Worm (Caenorhabditis elegans) whole organism, L4 larva: ENCODE data around the gene C27B7.5.

ENCODE experiments used
- D1046.2 ChIP-seq: fragments of 200-800 bp; sonication (Bioruptor generic); IDR thresholded peaks from 2 replicates; pipeline ENCODE4 v1.3.6; 2022; ENCODE audit warnings: missing genetic modification characterization, missing compliant biosample characterization
- T20F7.1 ChIP-seq: fragments of 200-800 bp; sonication (Bioruptor generic); optimal IDR thresholded peaks from 2 replicates; lab custom pipeline; 2018; ENCODE audit warnings: mild to moderate bottlenecking, missing genetic modification characterization, missing compliant biosample characterization
- T26A8.4 ChIP-seq: fragments of 200-800 bp; sonication (Bioruptor generic); IDR thresholded peaks from 2 replicates; pipeline ENCODE4 v1.3.6; 2022; ENCODE audit warnings: missing genetic modification characterization, missing compliant biosample characterization
- Y105C5A.15 ChIP-seq: fragments of 200-800 bp; sonication (Bioruptor generic); IDR thresholded peaks from 2 replicates; pipeline ENCODE4 v1.3.6; 2022; ENCODE audit warnings: missing genetic modification characterization, missing compliant biosample characterization
- ZK337.2 ChIP-seq: fragments of 200-800 bp; sonication (Bioruptor generic); IDR thresholded peaks from 2 replicates; pipeline ENCODE4 v1.3.6; 2022; ENCODE audit warnings: missing genetic modification reagents, missing genetic modification characterization, missing compliant biosample characterization
- ZK546.5 ChIP-seq, 2 experiments: sonication (generic microtip); optimal IDR thresholded peaks; 2 replicates each; lab custom pipeline; 2017; ENCODE audit warnings: missing biosample characterization in 2 of 2, missing genetic modification characterization in 2 of 2
- aha-1 ChIP-seq: fragments of 150-350 bp; peaks from one replicate; lab custom pipeline; 2014; ENCODE audit warnings: missing biosample characterization, missing genetic modification characterization
- arid-1 ChIP-seq: fragments of 200-800 bp; sonication (Bioruptor generic); conservative IDR thresholded peaks from 2 replicates; pipeline ENCODE4 v1.3.6; 2022; ENCODE audit warnings: missing genetic modification reagents, missing genetic modification characterization, missing compliant biosample characterization
- ceh-20 ChIP-seq: fragments of 200-800 bp; sonication (Bioruptor generic); IDR thresholded peaks from 2 replicates; pipeline ENCODE4 v1.3.6; 2022; ENCODE audit warnings: missing genetic modification reagents, missing genetic modification characterization, missing compliant biosample characterization
- ces-1 ChIP-seq: fragments of 150-350 bp; sonication (generic microtip); optimal IDR thresholded peaks from 4 replicates; lab custom pipeline; 2014; ENCODE audit warnings: missing biosample characterization, missing genetic modification reagents, missing genetic modification characterization
- cey-2 ChIP-seq: sonication (generic microtip); optimal IDR thresholded peaks from 3 replicates; lab custom pipeline; 2017; ENCODE audit warnings: missing genetic modification characterization, mild to moderate bottlenecking, missing compliant biosample characterization, antibody characterized with exemption, borderline replicate concordance; ENCODE audit not compliant: insufficient read depth
- ctbp-1 ChIP-seq: fragments of 200-800 bp; sonication (Bioruptor generic); IDR thresholded peaks from 2 replicates; pipeline ENCODE4 v1.3.6; 2022; ENCODE audit warnings: missing genetic modification reagents, missing genetic modification characterization, missing compliant biosample characterization
- dmd-6 ChIP-seq: fragments of 200-800 bp; sonication (Bioruptor generic); IDR thresholded peaks from 2 replicates; pipeline ENCODE4 v1.3.6; 2022; ENCODE audit warnings: missing genetic modification reagents, missing genetic modification characterization, missing compliant biosample characterization
- dpl-1 ChIP-seq: fragments of 150-350 bp; optimal IDR thresholded peaks from 2 replicates; lab custom pipeline; 2014; ENCODE audit warnings: missing biosample characterization, missing genetic modification reagents, missing genetic modification characterization
- dve-1 ChIP-seq: sonication (generic microtip); optimal IDR thresholded peaks from 2 replicates; lab custom pipeline; 2017; ENCODE audit warnings: antibody characterized with exemption, mild to moderate bottlenecking, missing genetic modification characterization, missing compliant biosample characterization; ENCODE audit not compliant: insufficient read depth
- egl-43 ChIP-seq: fragments of 200-800 bp; sonication (Bioruptor generic); IDR thresholded peaks from 2 replicates; pipeline ENCODE4 v1.3.6; 2022; ENCODE audit warnings: missing genetic modification reagents, missing genetic modification characterization, missing compliant biosample characterization
- hlh-11 ChIP-seq: fragments of 200-800 bp; sonication (Bioruptor generic); optimal IDR thresholded peaks from 2 replicates; lab custom pipeline; 2018; ENCODE audit warnings: mild to moderate bottlenecking, missing genetic modification characterization, missing compliant biosample characterization
- hlh-30 ChIP-seq: sonication (generic microtip); optimal IDR thresholded peaks from 2 replicates; lab custom pipeline; 2017; ENCODE audit warnings: antibody characterized with exemption, mild to moderate bottlenecking, missing genetic modification characterization, missing compliant biosample characterization; ENCODE audit not compliant: insufficient read depth
- hmg-1.1 ChIP-seq: fragments of 200-800 bp; sonication (Bioruptor generic); IDR thresholded peaks from 2 replicates; pipeline ENCODE4 v1.3.6; 2022; ENCODE audit warnings: missing genetic modification reagents, missing genetic modification characterization, missing compliant biosample characterization
- jun-1 ChIP-seq: fragments of 150-350 bp; optimal IDR thresholded peaks from 2 replicates; lab custom pipeline; 2014; ENCODE audit warnings: missing biosample characterization, missing genetic modification reagents, missing genetic modification characterization
- lin-13 ChIP-seq: fragments of 150-350 bp; optimal IDR thresholded peaks from 2 replicates; lab custom pipeline; 2014; ENCODE audit warnings: missing biosample characterization, missing genetic modification reagents, missing genetic modification characterization
- lin-15B ChIP-seq: fragments of 150-350 bp; sonication (generic microtip); optimal IDR thresholded peaks from 3 replicates; lab custom pipeline; 2014; ENCODE audit warnings: missing biosample characterization, missing genetic modification characterization
- lin-29 ChIP-seq: fragments of 200-800 bp; sonication (Bioruptor generic); IDR thresholded peaks from 2 replicates; pipeline ENCODE4 v1.3.6; 2022; ENCODE audit warnings: missing genetic modification reagents, missing genetic modification characterization, missing compliant biosample characterization
- lsy-2 ChIP-seq, 2 experiments: fragments of 150-350 bp in 1 of 2; sonication (generic microtip) in 1 of 2; optimal IDR thresholded peaks; 2 replicates each; lab custom pipeline; 2014 to 2017; ENCODE audit warnings: missing biosample characterization in 2 of 2, missing genetic modification characterization in 2 of 2
- madf-9 ChIP-seq: fragments of 200-800 bp; sonication (Bioruptor generic); conservative IDR thresholded peaks from 2 replicates; pipeline ENCODE4 v1.3.6; 2022; ENCODE audit warnings: missing genetic modification reagents, missing genetic modification characterization, missing compliant biosample characterization
- mdl-1 ChIP-seq, 2 experiments: fragments of 150-350 bp in 1 of 2; sonication (generic microtip) in 1 of 2; optimal IDR thresholded peaks; 2 replicates each; lab custom pipeline; 2014 to 2017; ENCODE audit warnings: missing biosample characterization in 2 of 2, missing genetic modification characterization in 2 of 2
- mep-1 ChIP-seq: fragments of 150-350 bp; sonication (generic microtip); optimal IDR thresholded peaks from 3 replicates; lab custom pipeline; 2014; ENCODE audit warnings: missing biosample characterization, missing genetic modification characterization
- mxl-2 ChIP-seq: fragments of 200-800 bp; sonication (Bioruptor generic); conservative IDR thresholded peaks from 2 replicates; pipeline ENCODE4 v1.3.6; 2022; ENCODE audit warnings: missing genetic modification reagents, missing genetic modification characterization, missing compliant biosample characterization
- mxl-3 ChIP-seq: fragments of 200-800 bp; sonication (Bioruptor generic); optimal IDR thresholded peaks from 2 replicates; lab custom pipeline; 2018; ENCODE audit warnings: mild to moderate bottlenecking, missing genetic modification characterization, missing compliant biosample characterization
- nhr-10 ChIP-seq: fragments of 150-350 bp; optimal IDR thresholded peaks from 2 replicates; lab custom pipeline; 2014; ENCODE audit warnings: missing biosample characterization, missing genetic modification characterization
- nhr-102 ChIP-seq: sonication (generic microtip); optimal IDR thresholded peaks from 2 replicates; lab custom pipeline; 2016; ENCODE audit warnings: mild to moderate bottlenecking, missing genetic modification characterization, moderate library complexity, missing compliant biosample characterization
- nhr-11 ChIP-seq: fragments of 150-350 bp; optimal IDR thresholded peaks from 2 replicates; lab custom pipeline; 2014; ENCODE audit warnings: missing biosample characterization, missing genetic modification characterization
- nhr-25 ChIP-seq: sonication (generic microtip); optimal IDR thresholded peaks from 2 replicates; lab custom pipeline; 2017; ENCODE audit warnings: missing genetic modification characterization, mild to moderate bottlenecking, missing compliant biosample characterization, antibody characterized with exemption, moderate library complexity, borderline replicate concordance; ENCODE audit not compliant: insufficient read depth
- nhr-48 ChIP-seq: sonication (generic microtip); optimal IDR thresholded peaks from 2 replicates; lab custom pipeline; 2016; ENCODE audit warnings: mild to moderate bottlenecking, missing genetic modification characterization, missing compliant biosample characterization
- nhr-76 ChIP-seq: fragments of 150-350 bp; optimal IDR thresholded peaks from 2 replicates; lab custom pipeline; 2014; ENCODE audit warnings: missing biosample characterization, missing genetic modification characterization
- nhr-77 ChIP-seq: fragments of 150-350 bp; optimal IDR thresholded peaks from 2 replicates; lab custom pipeline; 2014; ENCODE audit warnings: missing biosample characterization, missing genetic modification characterization
- pqm-1 ChIP-seq: sonication (generic microtip); optimal IDR thresholded peaks from 2 replicates; lab custom pipeline; 2017; ENCODE audit warnings: missing biosample characterization, missing genetic modification characterization
- saeg-2 ChIP-seq: fragments of 200-800 bp; sonication (Bioruptor generic); IDR thresholded peaks from 2 replicates; pipeline ENCODE4 v1.3.6; 2022; ENCODE audit warnings: missing genetic modification reagents, missing genetic modification characterization, missing compliant biosample characterization
- unc-130 ChIP-seq: sonication (generic microtip); optimal IDR thresholded peaks from 2 replicates; lab custom pipeline; 2016; ENCODE audit warnings: missing genetic modification reagents, missing genetic modification characterization, missing compliant biosample characterization
- unc-62 ChIP-seq, 3 experiments: fragments of 150-350 bp in 1 of 3; sonication (generic microtip); optimal IDR thresholded peaks in 2 of 3; peaks in 1 of 3; 1 replicate in 1 of 3; 2 replicates in 2 of 3; lab custom pipeline; 2014 to 2017; ENCODE audit warnings: missing biosample characterization in 3 of 3, missing genetic modification characterization in 3 of 3, missing genetic modification reagents in 3 of 3, missing genotype in 1 of 3

Gene C27B7.5

ce11 chrIV:8943430-8943829 lies 42.0 kb downstream of the C27B7.5 start:
- TF ChIP-seq ces-1 (GFP tag; lab: Kevin White, UChicago), result peak; percentile 74
- TF ChIP-seq nhr-11, result no peak

ce11 chrIV:8947146-8947545 lies 45.7 kb downstream of the C27B7.5 start:
- TF ChIP-seq lin-15B (tag; lab: Kevin White, UChicago) (no peak), nhr-10 (tag; lab: Kevin White, UChicago) (no peak), mdl-1 (tag; optimal IDR thresholded peaks at IDR 0.05; lab: Kevin White, UChicago) (peak in 1 of 2 experiments; percentile 72), ceh-20 (GFP tag; lab: Robert Waterston, UW) (0 out of 2 replicates have a peak, but pooled peaks have one; percentile 11), mep-1 (tag; lab: Kevin White, UChicago) (peak; percentile 47), lsy-2 (tag; optimal IDR thresholded peaks at IDR 0.05; lab: Kevin White, UChicago) (peak in 1 of 2 experiments; percentile 45), hlh-30 (tag; lab: Kevin White, UChicago) (peak; percentile 88), saeg-2 (no peak), aha-1 (tag; lab: Kevin White, UChicago) (peak; percentile 75), unc-62 (GFP tag; optimal IDR thresholded peaks at IDR 0.05 in 1 of 2; lab: Kevin White, UChicago) (peak in 1 of 2 experiments; percentile 97), unc-62 (tag; optimal IDR thresholded peaks at IDR 0.05; lab: Kevin White, UChicago) (no peak), lin-29 (GFP tag; lab: Robert Waterston, UW) (no peak), hlh-11 (tag; lab: Kevin White, UChicago) (peak; percentile 63)

DNA sequence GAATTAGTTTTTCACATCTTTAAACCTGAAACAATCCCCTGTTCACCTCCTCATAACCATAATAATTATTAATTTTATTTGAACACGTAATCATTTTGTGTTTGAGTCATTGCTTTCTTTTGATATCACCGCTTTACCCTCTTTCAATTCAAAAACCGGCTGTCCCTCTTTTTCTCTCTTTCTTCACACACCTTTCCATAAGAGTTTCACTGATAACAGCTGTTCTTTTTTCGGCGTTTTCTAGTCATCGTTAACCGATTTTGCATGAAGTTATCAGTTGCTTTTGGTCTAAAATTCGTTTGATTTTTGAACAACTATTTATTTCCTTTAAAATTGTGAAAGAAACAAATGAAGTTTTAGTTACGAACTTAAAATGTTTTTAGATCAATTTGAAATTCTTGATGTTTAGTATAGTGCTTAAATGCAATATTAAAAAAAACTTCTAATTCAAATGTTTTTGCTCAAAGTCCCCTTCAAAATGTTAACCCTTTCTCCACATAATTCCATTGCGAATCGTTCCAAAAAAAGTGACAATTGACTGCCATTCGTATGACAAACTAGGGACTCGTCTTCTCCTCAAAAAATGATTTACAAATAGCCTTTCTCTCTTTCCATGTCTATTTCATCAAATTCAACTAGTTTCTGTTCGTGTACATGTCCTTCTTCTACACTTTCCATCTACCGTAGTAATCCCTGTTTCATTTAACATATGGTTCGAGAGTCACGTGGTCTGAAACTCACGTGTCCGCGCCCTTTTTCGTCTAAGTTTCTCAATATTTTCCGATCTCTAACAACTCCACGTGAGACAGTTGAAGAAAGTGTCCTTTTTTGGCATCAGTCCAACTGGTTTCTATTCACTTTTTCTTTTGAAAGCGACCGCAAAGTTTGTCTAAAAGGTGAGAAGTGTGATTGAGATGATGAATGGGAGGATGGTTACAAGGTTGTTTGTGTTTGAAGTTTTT lies 47.9 kb downstream of the C27B7.5 start:
- TF ChIP-seq lsy-2 (tag; optimal IDR thresholded peaks at IDR 0.05; lab: Kevin White, UChicago), result peak in 1 of 2 experiments; percentile 82
- TF ChIP-seq T20F7.1 (GFP tag; lab: Kevin White, UChicago), result peak; percentile 60
- no peak for TF ChIP-seq ZK546.5 (tag; optimal IDR thresholded peaks at IDR 0.05; lab: Kevin White, UChicago)
- TF ChIP-seq lin-29 (GFP tag; lab: Robert Waterston, UW), result no peak
- TF ChIP-seq nhr-48 (tag; lab: Kevin White, UChicago), result peak; percentile 73
- no peak for TF ChIP-seq jun-1 (tag; lab: Kevin White, UChicago)
- TF ChIP-seq arid-1, result no peak
- peak in 1 of 2 experiments; percentile 96 for TF ChIP-seq unc-62 (GFP tag; optimal IDR thresholded peaks at IDR 0.05 in 1 of 2; lab: Kevin White, UChicago)
- no peak for TF ChIP-seq unc-62 (tag; optimal IDR thresholded peaks at IDR 0.05; lab: Kevin White, UChicago)
- TF ChIP-seq dve-1 (tag; lab: Kevin White, UChicago), result peak; percentile 87
- peak; percentile 40 for TF ChIP-seq nhr-102
- TF ChIP-seq lin-15B (tag; lab: Kevin White, UChicago), result no peak
- no peak for TF ChIP-seq ZK337.2
- TF ChIP-seq hmg-1.1, result peak; percentile 45; the same call in 1 of the 2 replicates
- TF ChIP-seq lin-13 (GFP tag; lab: Kevin White, UChicago), result peak; percentile 39
- TF ChIP-seq ceh-20 (GFP tag; lab: Robert Waterston, UW), result peak; percentile 84
- TF ChIP-seq mdl-1 (tag; optimal IDR thresholded peaks at IDR 0.05; lab: Kevin White, UChicago), result peak; percentile 73 to 97
- peak; percentile 49 for TF ChIP-seq ctbp-1 (GFP tag; lab: Robert Waterston, UW)
- TF ChIP-seq cey-2 (tag; lab: Kevin White, UChicago), result peak; percentile 91
- no peak for TF ChIP-seq D1046.2
- peak; percentile 95 for TF ChIP-seq hlh-11 (tag; lab: Kevin White, UChicago)
- peak; percentile 73 for TF ChIP-seq mep-1 (tag; lab: Kevin White, UChicago)
- no peak for TF ChIP-seq unc-130 (GFP tag; lab: Kevin White, UChicago)
- TF ChIP-seq egl-43, result no peak
- TF ChIP-seq nhr-25 (tag; lab: Kevin White, UChicago), result no peak
- TF ChIP-seq dmd-6 (GFP tag; lab: Robert Waterston, UW), result peak; percentile 92
- TF ChIP-seq mxl-2 (GFP tag; lab: Robert Waterston, UW), result peak; percentile 73; the same call in 1 of the 2 replicates
- TF ChIP-seq T26A8.4 (GFP tag; lab: Robert Waterston, UW), result no peak
- peak; percentile 15 for TF ChIP-seq nhr-76 (tag; lab: Kevin White, UChicago)
- peak; percentile 89 for TF ChIP-seq mxl-3
- TF ChIP-seq ces-1 (GFP tag; lab: Kevin White, UChicago), result no peak
- TF ChIP-seq hlh-30 (tag; lab: Kevin White, UChicago), result peak; percentile 97
- no peak for TF ChIP-seq Y105C5A.15 (GFP tag; lab: Robert Waterston, UW)
- peak; percentile 93 for TF ChIP-seq pqm-1 (tag; lab: Kevin White, UChicago)
- peak; percentile 9 for TF ChIP-seq dpl-1
- TF ChIP-seq nhr-77 (tag; lab: Kevin White, UChicago), result peak; percentile 59
- TF ChIP-seq madf-9 (GFP tag; lab: Robert Waterston, UW), result 0 out of 2 replicates have a peak, but pooled peaks have one; percentile 24
